Fruit fly (Drosophila melanogaster) whole organism, prepupa: ENCODE results near the gene scat.

ENCODE experiments used
- Blimp-1 ChIP-seq: fragments of 200-800 bp; sonication (Bioruptor generic); optimal IDR thresholded peaks from 3 replicates; lab custom pipeline; 2017; ENCODE audit warnings: missing biosample characterization, missing genetic modification characterization, mild to moderate bottlenecking, moderate library complexity, missing genetic modification reagents
- CG10631 ChIP-seq: fragments of 200-800 bp; sonication (Bioruptor generic); optimal IDR thresholded peaks from 2 replicates; lab custom pipeline; 2016; ENCODE audit warnings: missing biosample characterization, missing genetic modification characterization
- CG11294 ChIP-seq: fragments of 200-800 bp; sonication (Bioruptor generic); IDR thresholded peaks from 2 replicates; pipeline ENCODE4 v1.3.6; 2022; ENCODE audit warnings: missing biosample characterization, missing genetic modification characterization
- CG11762 ChIP-seq: fragments of 200-800 bp; sonication (Bioruptor generic); optimal IDR thresholded peaks from 3 replicates; lab custom pipeline; 2016; ENCODE audit warnings: missing biosample characterization, missing genetic modification characterization; ENCODE audit not compliant: insufficient read depth
- CG11902 ChIP-seq: fragments of 200-800 bp; sonication (Bioruptor generic); optimal IDR thresholded peaks from 3 replicates; lab custom pipeline; 2016; ENCODE audit warnings: missing biosample characterization, missing genetic modification characterization
- CG15336 ChIP-seq: fragments of 200-800 bp; sonication (Bioruptor generic); IDR thresholded peaks from 2 replicates; pipeline ENCODE4 v1.3.6; 2022; ENCODE audit warnings: missing biosample characterization, missing genetic modification characterization
- CG1621 ChIP-seq: fragments of 200-800 bp; sonication (Bioruptor generic); optimal IDR thresholded peaks from 3 replicates; lab custom pipeline; 2018; ENCODE audit warnings: missing biosample characterization, mild to moderate bottlenecking, missing genetic modification characterization
- CG16779 ChIP-seq: fragments of 200-800 bp; sonication (Bioruptor generic); optimal IDR thresholded peaks from 3 replicates; lab custom pipeline; 2017; ENCODE audit warnings: missing biosample characterization, mild to moderate bottlenecking, missing genetic modification characterization
- CG3032 ChIP-seq: fragments of 200-800 bp; optimal IDR thresholded peaks from 2 replicates; lab custom pipeline; 2019; ENCODE audit warnings: missing biosample characterization, mild to moderate bottlenecking, missing genetic modification characterization, moderate library complexity
- CG31627 ChIP-seq: fragments of 200-800 bp; sonication (Bioruptor generic); optimal IDR thresholded peaks from 3 replicates; lab custom pipeline; 2016; ENCODE audit warnings: missing biosample characterization, missing genetic modification characterization
- CG34406 ChIP-seq: fragments of 200-800 bp; sonication (Bioruptor generic); optimal IDR thresholded peaks from 3 replicates; lab custom pipeline; 2016; ENCODE audit warnings: missing biosample characterization, missing genetic modification characterization
- CG3919 ChIP-seq: fragments of 200-800 bp; sonication (Bioruptor generic); optimal IDR thresholded peaks from 3 replicates; lab custom pipeline; 2016; ENCODE audit warnings: missing biosample characterization, missing genetic modification characterization
- CG4318 ChIP-seq: fragments of 200-800 bp; sonication (Bioruptor generic); optimal IDR thresholded peaks from 3 replicates; lab custom pipeline; 2017; ENCODE audit warnings: missing biosample characterization, mild to moderate bottlenecking, missing genetic modification characterization
- CG6163 ChIP-seq: fragments of 200-800 bp; sonication (Bioruptor generic); IDR thresholded peaks from 3 replicates; pipeline ENCODE4 v1.3.6; 2022; ENCODE audit warnings: missing biosample characterization, missing genetic modification characterization
- CG6854 ChIP-seq: fragments of 200-800 bp; sonication (Bioruptor generic); optimal IDR thresholded peaks from 2 replicates; lab custom pipeline; 2017; ENCODE audit warnings: missing biosample characterization, mild to moderate bottlenecking, missing genetic modification characterization
- CG8119 ChIP-seq: fragments of 200-800 bp; sonication (Bioruptor generic); IDR thresholded peaks from 3 replicates; pipeline ENCODE4 v1.3.6; 2022; ENCODE audit warnings: missing biosample characterization, missing genetic modification characterization
- CG8319 ChIP-seq: fragments of 200-800 bp; sonication (Bioruptor generic); optimal IDR thresholded peaks from 3 replicates; lab custom pipeline; 2016; ENCODE audit warnings: missing biosample characterization, missing genetic modification characterization
- CG8632 ChIP-seq: fragments of 200-800 bp; sonication (Bioruptor generic); optimal IDR thresholded peaks from 3 replicates; lab custom pipeline; 2016; ENCODE audit warnings: missing biosample characterization, missing genetic modification characterization
- CG9139 ChIP-seq: fragments of 200-800 bp; sonication (Bioruptor generic); optimal IDR thresholded peaks from 3 replicates; lab custom pipeline; 2017; ENCODE audit warnings: missing biosample characterization, mild to moderate bottlenecking, missing genetic modification characterization
- Eip75B ChIP-seq: fragments of 200-800 bp; sonication (Bioruptor generic); optimal IDR thresholded peaks from 3 replicates; lab custom pipeline; 2016; ENCODE audit warnings: missing biosample characterization, missing genetic modification characterization
- Eip78C ChIP-seq: fragments of 200-800 bp; sonication (Bioruptor generic); peaks from one replicate; lab custom pipeline; 2016; ENCODE audit warnings: missing biosample characterization, missing genetic modification characterization
- Eip93F ChIP-seq: fragments of 200-800 bp; sonication (Bioruptor generic); optimal IDR thresholded peaks from 2 replicates; lab custom pipeline; 2016; ENCODE audit warnings: missing biosample characterization, mild to moderate bottlenecking, missing genetic modification characterization
- Ets21C ChIP-seq: fragments of 200-800 bp; sonication (Bioruptor generic); optimal IDR thresholded peaks from 3 replicates; lab custom pipeline; 2016; ENCODE audit warnings: missing biosample characterization, missing genetic modification characterization
- Ets96B ChIP-seq: fragments of 200-800 bp; optimal IDR thresholded peaks from 2 replicates; lab custom pipeline; 2019; ENCODE audit warnings: missing biosample characterization, mild to moderate bottlenecking, missing genetic modification characterization, moderate library complexity
- Gug ChIP-seq: fragments of 200-800 bp; sonication (Bioruptor generic); IDR thresholded peaks from 2 replicates; pipeline ENCODE4 v1.3.6; 2022; ENCODE audit warnings: missing biosample characterization, missing genetic modification characterization
- Hr38 ChIP-seq: sonication (Bioruptor generic); optimal IDR thresholded peaks from 2 replicates; lab custom pipeline; 2016; ENCODE audit warnings: missing biosample characterization, missing genetic modification characterization
- Hr39 ChIP-seq: fragments of 200-800 bp; sonication (Bioruptor generic); optimal IDR thresholded peaks from 2 replicates; lab custom pipeline; 2016; ENCODE audit warnings: missing biosample characterization, missing genetic modification characterization
- Hr4 ChIP-seq: fragments of 200-800 bp; sonication (Bioruptor generic); optimal IDR thresholded peaks from 3 replicates; lab custom pipeline; 2016; ENCODE audit warnings: missing biosample characterization, missing genetic modification characterization
- Lpt ChIP-seq: fragments of 200-800 bp; sonication (Bioruptor generic); optimal IDR thresholded peaks from 3 replicates; lab custom pipeline; 2016; ENCODE audit warnings: missing biosample characterization, missing genetic modification characterization
- Met ChIP-seq: fragments of 200-800 bp; sonication (Bioruptor generic); optimal IDR thresholded peaks from 3 replicates; lab custom pipeline; 2016; ENCODE audit warnings: missing biosample characterization, missing genetic modification characterization
- OdsH ChIP-seq: fragments of 200-800 bp; sonication (Bioruptor generic); optimal IDR thresholded peaks from 3 replicates; lab custom pipeline; 2016; ENCODE audit warnings: missing biosample characterization, missing genetic modification characterization
- Smox ChIP-seq: fragments of 200-800 bp; sonication (Bioruptor generic); optimal IDR thresholded peaks from 3 replicates; lab custom pipeline; 2016; ENCODE audit warnings: missing biosample characterization, missing genetic modification characterization
- Sox14 ChIP-seq: fragments of 200-800 bp; sonication (Bioruptor generic); optimal IDR thresholded peaks from 3 replicates; lab custom pipeline; 2016; ENCODE audit warnings: missing biosample characterization, missing genetic modification characterization
- Sox15 ChIP-seq: fragments of 200-800 bp; sonication (Bioruptor generic); optimal IDR thresholded peaks from 3 replicates; lab custom pipeline; 2016; ENCODE audit warnings: missing biosample characterization, missing genetic modification characterization
- achi ChIP-seq: fragments of 200-800 bp; sonication (Bioruptor generic); optimal IDR thresholded peaks from 3 replicates; lab custom pipeline; 2016; ENCODE audit warnings: missing biosample characterization, missing genetic modification characterization
- acj6 ChIP-seq: fragments of 200-800 bp; sonication (Bioruptor generic); optimal IDR thresholded peaks from 3 replicates; lab custom pipeline; 2016; ENCODE audit warnings: missing biosample characterization, missing genetic modification characterization
- dac ChIP-seq: fragments of 200-800 bp; sonication (Bioruptor generic); optimal IDR thresholded peaks from 2 replicates; lab custom pipeline; 2017; ENCODE audit warnings: missing biosample characterization, mild to moderate bottlenecking, missing genetic modification characterization
- dsx ChIP-seq: fragments of 200-800 bp; optimal IDR thresholded peaks from 3 replicates; lab custom pipeline; 2019; ENCODE audit warnings: missing biosample characterization, mild to moderate bottlenecking, missing genetic modification characterization, moderate library complexity; ENCODE audit not compliant: poor library complexity, severe bottlenecking
- fd59A ChIP-seq: fragments of 200-800 bp; sonication (Bioruptor generic); optimal IDR thresholded peaks from 2 replicates; lab custom pipeline; 2017; ENCODE audit warnings: missing biosample characterization, mild to moderate bottlenecking, missing genetic modification characterization, missing genetic modification reagents
- fd85E ChIP-seq: fragments of 200-800 bp; sonication (Bioruptor generic); optimal IDR thresholded peaks from 3 replicates; lab custom pipeline; 2016; ENCODE audit warnings: missing biosample characterization, missing genetic modification characterization
- fkh ChIP-seq: fragments of 200-800 bp; sonication (Bioruptor generic); optimal IDR thresholded peaks from 3 replicates; lab custom pipeline; 2017; ENCODE audit warnings: missing biosample characterization, mild to moderate bottlenecking, missing genetic modification characterization, moderate library complexity
- lz ChIP-seq: fragments of 200-800 bp; sonication (Bioruptor generic); optimal IDR thresholded peaks from 3 replicates; lab custom pipeline; 2016; ENCODE audit warnings: missing biosample characterization, missing genetic modification characterization
- net ChIP-seq: fragments of 200-800 bp; sonication (Bioruptor generic); optimal IDR thresholded peaks from 3 replicates; lab custom pipeline; 2016; ENCODE audit warnings: missing biosample characterization, missing genetic modification characterization
- salr ChIP-seq, 2 experiments: fragments of 200-800 bp; sonication (Bioruptor generic); optimal IDR thresholded peaks; 3 replicates each; lab custom pipeline; 2016 to 2018; ENCODE audit warnings: missing biosample characterization in 2 of 2, missing genetic modification characterization in 2 of 2, mild to moderate bottlenecking in 1 of 2
- spab ChIP-seq: fragments of 200-800 bp; sonication (Bioruptor generic); optimal IDR thresholded peaks from 2 replicates; lab custom pipeline; 2017; ENCODE audit warnings: missing biosample characterization, mild to moderate bottlenecking, missing genetic modification characterization, missing genetic modification reagents
- ss ChIP-seq, 2 experiments: fragments of 200-800 bp; sonication (Bioruptor generic); optimal IDR thresholded peaks; 2 replicates in 1 of 2; 3 replicates in 1 of 2; lab custom pipeline; 2017 to 2018; ENCODE audit warnings: mild to moderate bottlenecking in 2 of 2, missing biosample characterization in 2 of 2, missing genetic modification characterization in 2 of 2, moderate library complexity in 1 of 2
- svp ChIP-seq: fragments of 200-800 bp; sonication (Bioruptor generic); peaks from one replicate; lab custom pipeline; 2016; ENCODE audit warnings: missing biosample characterization, missing genetic modification characterization
- topi ChIP-seq: fragments of 200-800 bp; sonication (Bioruptor generic); optimal IDR thresholded peaks from 3 replicates; lab custom pipeline; 2016; ENCODE audit warnings: missing biosample characterization, missing genetic modification characterization

The scat gene

dm6 chr2L:9437216-9437715 lies 6.1 kb downstream of the scat start, which contains the start of gene numb (continued):
- peak; percentile 73 for TF ChIP-seq achi
- no peak for TF ChIP-seq CG11762 (GFP tag; lab: Kevin White, UChicago)
- no peak for TF ChIP-seq Ets96B (tag; lab: Kevin White, UChicago)
- no peak for TF ChIP-seq Hr39 (GFP tag; lab: Kevin White, UChicago)
- no peak for TF ChIP-seq Sox15 (GFP tag; lab: Kevin White, UChicago)
- no peak for TF ChIP-seq dsx
- no peak for TF ChIP-seq ss (GFP tag; optimal IDR thresholded peaks at IDR 0.05; lab: Kevin White, UChicago)
- TF ChIP-seq CG6163 (GFP tag; lab: Robert Waterston, UW) = peak; percentile 62; the same call in 1 of the 3 replicates
- TF ChIP-seq Eip78C = peak; percentile 58
- TF ChIP-seq Ets21C (GFP tag; lab: Kevin White, UChicago) = no peak
- TF ChIP-seq CG4318 (GFP tag; lab: Kevin White, UChicago) = no peak
- TF ChIP-seq CG15336 = no peak
- no peak for TF ChIP-seq salr (GFP tag; optimal IDR thresholded peaks at IDR 0.05; lab: Kevin White, UChicago)
- no peak for TF ChIP-seq OdsH (GFP tag; lab: Kevin White, UChicago)
- TF ChIP-seq CG11294 (GFP tag; lab: Robert Waterston, UW) = no peak
- no peak for TF ChIP-seq CG31627 (GFP tag; lab: Kevin White, UChicago)
- TF ChIP-seq, all 60 proteins: peak for 7

- TF ChIP-seq CG6163 (GFP tag; lab: Robert Waterston, UW) (peak; percentile 56; the same call in 1 of the 3 replicates), net (peak; percentile 43), CG9139 (GFP tag; lab: Kevin White, UChicago) (no peak), Sox14 (peak; percentile 26), CG1621 (tag; lab: Kevin White, UChicago) (no peak), CG11294 (GFP tag; lab: Robert Waterston, UW) (peak; percentile 46; the same call in 1 of the 2 replicates), CG8119 (GFP tag; lab: Robert Waterston, UW) (peak; percentile 42; the same call in 2 of the 3 replicates), Blimp-1 (GFP tag; lab: Kevin White, UChicago) (no peak), Hr38 (no peak), Eip75B (GFP tag; lab: Kevin White, UChicago) (peak; percentile 36), fd59A (GFP tag; lab: Kevin White, UChicago) (no peak), CG8632 (GFP tag; lab: Kevin White, UChicago) (no peak), topi (GFP tag; lab: Kevin White, UChicago) (peak; percentile 71), lz (GFP tag; lab: Kevin White, UChicago) (peak; percentile 77), fd85E (no peak), dac (no peak), CG10631 (GFP tag; lab: Kevin White, UChicago) (peak; percentile 19), achi (peak; percentile 47), Gug (GFP tag; lab: Robert Waterston, UW) (no peak), Eip78C (peak; percentile 84), svp (GFP tag; lab: Kevin White, UChicago) (peak; percentile 82), acj6 (GFP tag; lab: Kevin White, UChicago) (peak; percentile 38), spab (GFP tag; lab: Kevin White, UChicago) (peak; percentile 9), Eip93F (GFP tag; lab: Kevin White, UChicago) (no peak), salr (GFP tag; optimal IDR thresholded peaks at IDR 0.05; lab: Kevin White, UChicago) (no peak), CG11762 (GFP tag; lab: Kevin White, UChicago) (peak; percentile 24), Hr4 (peak; percentile 25), Met (peak; percentile 58), CG6854 (GFP tag; lab: Kevin White, UChicago) (no peak), Ets21C (GFP tag; lab: Kevin White, UChicago) (peak; percentile 64), CG11902 (GFP tag; lab: Kevin White, UChicago) (peak; percentile 37), CG3032 (tag; lab: Kevin White, UChicago) (peak; percentile 21), CG16779 (tag; lab: Kevin White, UChicago) (no peak), Smox (GFP tag; lab: Kevin White, UChicago) (peak; percentile 76), Hr39 (GFP tag; lab: Kevin White, UChicago) (peak; percentile 74), CG8319 (no peak), CG3919 (GFP tag; lab: Kevin White, UChicago) (peak; percentile 29), CG4318 (GFP tag; lab: Kevin White, UChicago) (no peak), Sox15 (GFP tag; lab: Kevin White, UChicago) (no peak), CG31627 (GFP tag; lab: Kevin White, UChicago) (peak; percentile 79), OdsH (GFP tag; lab: Kevin White, UChicago) (peak; percentile 55), fkh (GFP tag; lab: Kevin White, UChicago) (no peak), CG34406 (peak; percentile 39), Lpt (no peak)
These were observed 7.0 kb downstream of the scat start for dm6 chr2L:9438227-9438626.
